Worm (Caenorhabditis elegans) whole organism, young adult: Measurements from ENCODE around the gene R166.3.

Source experiments
- Y56A3A.18 ChIP-seq: fragments of 200-800 bp; sonication (Bioruptor generic); IDR thresholded peaks from 2 replicates; pipeline ENCODE4 v1.3.6; 2022; ENCODE audit warnings: missing genetic modification reagents, missing genetic modification characterization, missing compliant biosample characterization
- madf-10 ChIP-seq: sonication (generic microtip); optimal IDR thresholded peaks from 2 replicates; lab custom pipeline; 2016; ENCODE audit warnings: mild to moderate bottlenecking, missing genetic modification characterization, missing compliant biosample characterization

- TF ChIP-seq Y56A3A.18 (GFP tag; lab: Robert Waterston, UW) (no peak), madf-10 (tag; lab: Kevin White, UChicago) (no peak)
Observed at ce11 chrII:10519017-10519416, 20.1 kb downstream of the R166.3 start, which contains the start of gene F59B10.4.
